Worm (Caenorhabditis elegans) whole organism, L3 larva: ENCODE results near the gene Y82E9BR.6.

ENCODE experiments used
- R02D3.7 ChIP-seq: fragments of 150-350 bp; optimal IDR thresholded peaks from 2 replicates; lab custom pipeline; 2014; ENCODE audit warnings: missing biosample characterization, missing genetic modification characterization
- ZK546.5 ChIP-seq: sonication (generic microtip); optimal IDR thresholded peaks from 2 replicates; lab custom pipeline; 2017; ENCODE audit warnings: missing biosample characterization, missing genetic modification characterization
- aly-2 ChIP-seq: fragments of 150-350 bp; optimal IDR thresholded peaks from 2 replicates; lab custom pipeline; 2014; ENCODE audit warnings: missing biosample characterization, missing genetic modification characterization
- ama-1 ChIP-seq: fragments of 150-350 bp; optimal IDR thresholded peaks from 2 replicates; lab custom pipeline; 2018
- ceh-16 ChIP-seq: sonication (generic microtip); optimal IDR thresholded peaks from 2 replicates; lab custom pipeline; 2017; ENCODE audit warnings: missing biosample characterization, missing genetic modification characterization
- ceh-28 ChIP-seq: fragments of 150-350 bp; optimal IDR thresholded peaks from 2 replicates; lab custom pipeline; 2014; ENCODE audit warnings: missing biosample characterization, missing genetic modification reagents, missing genetic modification characterization
- ceh-82 ChIP-seq: fragments of 150-350 bp; optimal IDR thresholded peaks from 2 replicates; lab custom pipeline; 2014; ENCODE audit warnings: missing biosample characterization, missing genetic modification characterization
- ceh-9 ChIP-seq: sonication (generic microtip); optimal IDR thresholded peaks from 2 replicates; lab custom pipeline; 2018; ENCODE audit warnings: missing biosample characterization, missing genetic modification characterization
- daf-12 ChIP-seq: fragments of 150-350 bp; optimal IDR thresholded peaks from 2 replicates; lab custom pipeline; 2014; ENCODE audit warnings: missing biosample characterization, missing genetic modification reagents, missing genetic modification characterization
- egl-27 ChIP-seq: sonication (generic microtip); optimal IDR thresholded peaks from 4 replicates; lab custom pipeline; 2017; ENCODE audit warnings: missing biosample characterization, missing genetic modification reagents, missing genetic modification characterization
- egl-5 ChIP-seq: fragments of 150-350 bp; optimal IDR thresholded peaks from 2 replicates; lab custom pipeline; 2017; ENCODE audit warnings: missing biosample characterization, missing genetic modification reagents, missing genetic modification characterization, inconsistent platforms
- elt-1 ChIP-seq: fragments of 150-350 bp; optimal IDR thresholded peaks from 2 replicates; lab custom pipeline; 2014; ENCODE audit warnings: missing biosample characterization, missing genetic modification characterization
- elt-2 ChIP-seq: sonication (generic microtip); optimal IDR thresholded peaks from 2 replicates; lab custom pipeline; 2016; ENCODE audit warnings: missing genetic modification reagents, mild to moderate bottlenecking, missing genetic modification characterization, missing compliant biosample characterization
- elt-3 ChIP-seq, 3 experiments: fragments of 150-350 bp in 1 of 3; sonication (generic microtip) in 2 of 3; optimal IDR thresholded peaks; 2 replicates in 2 of 3; 4 replicates in 1 of 3; lab custom pipeline; 2014 to 2017; ENCODE audit warnings: missing biosample characterization in 3 of 3, missing genetic modification characterization in 3 of 3
- eor-1 ChIP-seq, 2 experiments: fragments of 150-350 bp; optimal IDR thresholded peaks; 2 replicates each; lab custom pipeline; 2014 to 2018; ENCODE audit warnings: missing biosample characterization in 2 of 2, missing genetic modification characterization in 2 of 2
- fkh-10 ChIP-seq: sonication (generic microtip); optimal IDR thresholded peaks from 2 replicates; lab custom pipeline; 2017; ENCODE audit warnings: missing biosample characterization, missing genetic modification reagents, missing genetic modification characterization
- fkh-2 ChIP-seq: fragments of 150-350 bp; optimal IDR thresholded peaks from 2 replicates; lab custom pipeline; 2014; ENCODE audit warnings: missing biosample characterization, missing genetic modification reagents, missing genetic modification characterization
- fos-1 ChIP-seq: fragments of 150-350 bp; optimal IDR thresholded peaks from 2 replicates; lab custom pipeline; 2014; ENCODE audit warnings: missing biosample characterization, missing genetic modification characterization
- hmg-11 ChIP-seq: sonication (generic microtip); optimal IDR thresholded peaks from 2 replicates; lab custom pipeline; 2016; ENCODE audit warnings: missing genetic modification characterization, missing compliant biosample characterization
- jun-1 ChIP-seq: fragments of 150-350 bp; optimal IDR thresholded peaks from 2 replicates; lab custom pipeline; 2014; ENCODE audit warnings: missing biosample characterization, missing genetic modification reagents, missing genetic modification characterization
- lin-15B ChIP-seq: fragments of 150-350 bp; optimal IDR thresholded peaks from 2 replicates; lab custom pipeline; 2014; ENCODE audit warnings: missing biosample characterization, missing genetic modification characterization
- lin-39 ChIP-seq: fragments of 150-350 bp; optimal IDR thresholded peaks from 2 replicates; lab custom pipeline; 2018; ENCODE audit warnings: missing biosample characterization, missing genetic modification reagents, missing genetic modification characterization
- lsy-12 ChIP-seq: sonication (generic microtip); optimal IDR thresholded peaks from 2 replicates; lab custom pipeline; 2016; ENCODE audit warnings: mild to moderate bottlenecking, missing genetic modification characterization, missing compliant biosample characterization
- mdl-1 ChIP-seq: fragments of 150-350 bp; optimal IDR thresholded peaks from 2 replicates; lab custom pipeline; 2014; ENCODE audit warnings: missing biosample characterization, missing genetic modification characterization
- mml-1 ChIP-seq: fragments of 150-350 bp; sonication (generic microtip); optimal IDR thresholded peaks from 3 replicates; lab custom pipeline; 2014; ENCODE audit warnings: missing biosample characterization, missing genetic modification characterization
- nfya-1 ChIP-seq: sonication (generic microtip); optimal IDR thresholded peaks from 2 replicates; lab custom pipeline; 2017; ENCODE audit warnings: missing genetic modification characterization, mild to moderate bottlenecking, missing compliant biosample characterization, antibody characterized with exemption, moderate library complexity; ENCODE audit not compliant: insufficient read depth
- nhr-11 ChIP-seq: fragments of 150-350 bp; optimal IDR thresholded peaks from 2 replicates; lab custom pipeline; 2014; ENCODE audit warnings: missing biosample characterization, missing genetic modification characterization
- nhr-12 ChIP-seq: fragments of 150-350 bp; optimal IDR thresholded peaks from 2 replicates; lab custom pipeline; 2014; ENCODE audit warnings: missing biosample characterization, missing genetic modification characterization
- nhr-23 ChIP-seq: fragments of 150-350 bp; optimal IDR thresholded peaks from 2 replicates; lab custom pipeline; 2014; ENCODE audit warnings: missing biosample characterization, missing genetic modification reagents, missing genetic modification characterization
- nhr-237 ChIP-seq: fragments of 150-350 bp; optimal IDR thresholded peaks from 2 replicates; lab custom pipeline; 2014; ENCODE audit warnings: missing biosample characterization, missing genetic modification characterization
- nhr-25 ChIP-seq: sonication (generic microtip); optimal IDR thresholded peaks from 2 replicates; lab custom pipeline; 2017; ENCODE audit warnings: missing biosample characterization, missing genetic modification characterization
- nhr-28 ChIP-seq: fragments of 150-350 bp; optimal IDR thresholded peaks from 2 replicates; lab custom pipeline; 2014; ENCODE audit warnings: missing biosample characterization, missing genetic modification characterization
- nhr-43 ChIP-seq: sonication (generic microtip); optimal IDR thresholded peaks from 2 replicates; lab custom pipeline; 2016; ENCODE audit warnings: mild to moderate bottlenecking, missing genetic modification characterization, missing compliant biosample characterization; ENCODE audit not compliant: poor library complexity, severe bottlenecking
- nhr-67 ChIP-seq: fragments of 150-350 bp; optimal IDR thresholded peaks from 2 replicates; lab custom pipeline; 2014; ENCODE audit warnings: missing biosample characterization, missing genetic modification characterization
- nhr-76 ChIP-seq: fragments of 150-350 bp; sonication (generic microtip); optimal IDR thresholded peaks from 5 replicates; lab custom pipeline; 2014; ENCODE audit warnings: missing biosample characterization, missing genetic modification characterization
- nhr-77 ChIP-seq: fragments of 150-350 bp; optimal IDR thresholded peaks from 2 replicates; lab custom pipeline; 2014; ENCODE audit warnings: missing biosample characterization, missing genetic modification characterization
- pha-4 ChIP-seq: fragments of 150-350 bp; optimal IDR thresholded peaks from 2 replicates; lab custom pipeline; 2014; ENCODE audit warnings: missing biosample characterization, missing genetic modification reagents, missing genetic modification characterization
- pqm-1 ChIP-seq: fragments of 150-350 bp; optimal IDR thresholded peaks from 2 replicates; lab custom pipeline; 2017; ENCODE audit warnings: missing biosample characterization, missing genetic modification characterization, inconsistent platforms
- sea-2 ChIP-seq: fragments of 150-350 bp; sonication (generic microtip); optimal IDR thresholded peaks from 4 replicates; lab custom pipeline; 2014; ENCODE audit warnings: missing biosample characterization, missing genetic modification reagents, missing genetic modification characterization
- skn-1 ChIP-seq: fragments of 150-350 bp; optimal IDR thresholded peaks from 2 replicates; lab custom pipeline; 2014; ENCODE audit warnings: missing biosample characterization, missing genetic modification characterization
- snpc-4 ChIP-seq: fragments of 150-350 bp; optimal IDR thresholded peaks from 2 replicates; lab custom pipeline; 2014; ENCODE audit warnings: missing biosample characterization, missing genetic modification characterization
- tbx-2 ChIP-seq: sonication (generic microtip); optimal IDR thresholded peaks from 2 replicates; lab custom pipeline; 2016; ENCODE audit warnings: mild to moderate bottlenecking, missing genetic modification characterization, missing compliant biosample characterization
- unc-39 ChIP-seq: sonication (generic microtip); optimal IDR thresholded peaks from 4 replicates; lab custom pipeline; 2017; ENCODE audit warnings: missing biosample characterization, missing genetic modification characterization
- unc-62 ChIP-seq: fragments of 150-350 bp; sonication (generic microtip); optimal IDR thresholded peaks from 4 replicates; lab custom pipeline; 2014; ENCODE audit warnings: missing biosample characterization, missing genetic modification reagents, missing genetic modification characterization
- zag-1 ChIP-seq: fragments of 150-350 bp; optimal IDR thresholded peaks from 2 replicates; lab custom pipeline; 2014; ENCODE audit warnings: missing biosample characterization, missing genetic modification characterization
- ztf-11 ChIP-seq: fragments of 150-350 bp; optimal IDR thresholded peaks from 2 replicates; lab custom pipeline; 2014; ENCODE audit warnings: missing biosample characterization, missing genetic modification characterization
- ztf-4 ChIP-seq: fragments of 150-350 bp; optimal IDR thresholded peaks from 2 replicates; lab custom pipeline; 2014; ENCODE audit warnings: missing biosample characterization, missing genetic modification characterization

Gene Y82E9BR.6

ce11 chrIII:1418709-1419108 lies 37.7 kb downstream of the Y82E9BR.6 start (continued):
- TF ChIP-seq eor-1 (tag; optimal IDR thresholded peaks at IDR 0.05; lab: Kevin White, UChicago) (no peak), lin-39 (tag; lab: Kevin White, UChicago) (peak; percentile 98), ztf-11 (tag; lab: Kevin White, UChicago) (no peak), fkh-2 (tag; lab: Kevin White, UChicago) (no peak), ceh-28 (tag; lab: Kevin White, UChicago) (peak; percentile 82), ceh-82 (tag; lab: Kevin White, UChicago) (peak; percentile 3), nhr-43 (tag; lab: Kevin White, UChicago) (peak; percentile 60), skn-1 (peak; percentile 30), elt-2 (tag; lab: Kevin White, UChicago) (peak; percentile 81), egl-5 (tag; lab: Kevin White, UChicago) (peak; percentile 71)

- TF ChIP-seq sea-2 (GFP tag; lab: Kevin White, UChicago): no peak
- TF ChIP-seq nhr-12 (tag; lab: Kevin White, UChicago): no peak
Measured at ce11 chrIII:1419146-1419636, 38.2 kb downstream of the Y82E9BR.6 start, which contains the start of gene Y82E9BR.3. TSS of gene Y82E9BR.3 (plus strand) at chrIII:1419196.

ce11 chrIII:1419700-1420356 lies 38.8 kb downstream of the Y82E9BR.6 start:
- TF ChIP-seq snpc-4: no peak
- TF ChIP-seq mdl-1 (tag; lab: Kevin White, UChicago): no peak
- TF ChIP-seq sea-2 (GFP tag; lab: Kevin White, UChicago): no peak
- TF ChIP-seq lin-39 (tag; lab: Kevin White, UChicago): peak; percentile 16
- no peak for TF ChIP-seq egl-27 (tag; lab: Kevin White, UChicago)
- TF ChIP-seq ZK546.5: peak; percentile 57
- no peak for TF ChIP-seq ztf-4 (tag; lab: Kevin White, UChicago)
- no peak for TF ChIP-seq nhr-11
- no peak for TF ChIP-seq nhr-12 (tag; lab: Kevin White, UChicago)
- TF ChIP-seq elt-2 (tag; lab: Kevin White, UChicago): peak; percentile 59
- TF ChIP-seq nhr-23 (tag; lab: Kevin White, UChicago): peak; percentile 26
- TF ChIP-seq daf-12 (tag; lab: Kevin White, UChicago): no peak
- TF ChIP-seq ceh-9 (tag; lab: Kevin White, UChicago): no peak
- TF ChIP-seq ceh-16 (tag; lab: Kevin White, UChicago): no peak
- TF ChIP-seq elt-1 (tag; lab: Kevin White, UChicago): no peak
- TF ChIP-seq nhr-76 (tag; lab: Kevin White, UChicago): no peak
- peak; percentile 51 for TF ChIP-seq R02D3.7 (tag; lab: Kevin White, UChicago)
- TF ChIP-seq pha-4 (tag; lab: Kevin White, UChicago): peak; percentile 64
- no peak for TF ChIP-seq fkh-2 (tag; lab: Kevin White, UChicago)
- no peak for TF ChIP-seq nhr-67 (tag; lab: Kevin White, UChicago)
- TF ChIP-seq pqm-1 (tag; lab: Kevin White, UChicago): peak; percentile 67
- TF ChIP-seq ztf-11 (tag; lab: Kevin White, UChicago): no peak
- TF ChIP-seq nhr-43 (tag; lab: Kevin White, UChicago): peak; percentile 82
- TF ChIP-seq elt-3 (tag; optimal IDR thresholded peaks at IDR 0.05; lab: Kevin White, UChicago): no peak
- no peak for TF ChIP-seq hmg-11
- no peak for TF ChIP-seq unc-39 (tag; lab: Kevin White, UChicago)
- TF ChIP-seq nhr-28: peak; percentile 18
- peak; percentile 26 for TF ChIP-seq tbx-2 (tag; lab: Kevin White, UChicago)
- TF ChIP-seq lin-15B (tag; lab: Kevin White, UChicago): no peak
- TF ChIP-seq ceh-82 (tag; lab: Kevin White, UChicago): no peak
- peak; percentile 67 for TF ChIP-seq ceh-28 (tag; lab: Kevin White, UChicago)
- TF ChIP-seq egl-5 (tag; lab: Kevin White, UChicago): no peak
- peak; percentile 88 for TF ChIP-seq lsy-12 (tag; lab: Kevin White, UChicago)
- no peak for TF ChIP-seq eor-1 (tag; optimal IDR thresholded peaks at IDR 0.05; lab: Kevin White, UChicago)
- TF ChIP-seq fos-1: peak; percentile 75
- TF ChIP-seq jun-1 (tag; lab: Kevin White, UChicago): peak; percentile 59
- peak; percentile 12 for TF ChIP-seq zag-1
- TF ChIP-seq unc-62 (GFP tag; lab: Kevin White, UChicago): peak; percentile 19
- peak; percentile 31 for TF ChIP-seq nfya-1 (tag; lab: Kevin White, UChicago)
- peak; percentile 80 for TF ChIP-seq ama-1
- TF ChIP-seq nhr-77 (tag; lab: Kevin White, UChicago): no peak
- TF ChIP-seq skn-1: no peak
- TF ChIP-seq nhr-25: peak; percentile 9
- no peak for TF ChIP-seq nhr-237
- TF ChIP-seq fkh-10: no peak
- peak; percentile 84 for TF ChIP-seq aly-2 (tag; lab: Kevin White, UChicago)
- no peak for TF ChIP-seq mml-1 (tag; lab: Kevin White, UChicago)
